Fruit fly (Drosophila melanogaster): Measurements from ENCODE around the gene CG11722.

CG11722 gene

DNA sequence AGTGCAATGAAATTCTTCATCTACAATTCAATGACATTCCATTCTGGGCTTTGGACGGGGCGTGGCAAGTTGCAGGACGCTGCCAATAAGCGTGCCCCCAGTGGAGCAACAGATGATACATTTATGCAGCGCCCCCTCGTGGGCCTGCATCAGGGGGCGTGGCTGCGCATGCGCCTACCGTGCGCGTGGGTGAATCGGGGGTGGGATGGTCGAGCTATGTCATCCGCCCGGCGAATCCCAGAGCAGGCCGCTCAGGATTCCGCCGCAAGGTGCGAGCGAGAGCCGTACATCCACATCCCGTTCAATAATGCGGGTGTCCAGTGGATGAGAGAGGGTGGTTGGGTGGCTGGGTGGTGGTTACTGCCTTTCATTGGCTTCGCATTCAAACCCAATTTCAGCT lies 24.9 kb upstream of the CG11722 start:
- TF ChIP-seq amos (GFP tag; IDR thresholded peaks at IDR 0.05; ENCODE audit: partially characterized antibody) (no peak), CG3281 (GFP tag; optimal IDR thresholded peaks at IDR 0.05) (no peak), lab (GFP tag; optimal IDR thresholded peaks at IDR 0.05) (no peak), CG8478 (optimal IDR thresholded peaks at IDR 0.05) (no peak), CG2875 (GFP tag; optimal IDR thresholded peaks at IDR 0.05) (no peak), ase (GFP tag; IDR thresholded peaks at IDR 0.05) (no peak), Nf-YB (GFP tag; optimal IDR thresholded peaks at IDR 0.05) (peak; percentile 96), Kr (GFP tag; optimal IDR thresholded peaks at IDR 0.05) (no peak), ato (GFP tag; IDR thresholded peaks at IDR 0.05; ENCODE audit: partially characterized antibody) (no peak), seq (GFP tag; IDR thresholded peaks at IDR 0.05) (peak; percentile 46; the same call in 1 of the 2 replicates), CG16813 (GFP tag; IDR thresholded peaks at IDR 0.05; ENCODE audit: partially characterized antibody) (0 out of 3 replicates have a peak, but pooled peaks have one; percentile 16), CG1529 (GFP tag; optimal IDR thresholded peaks at IDR 0.05) (no peak), onecut (GFP tag; IDR thresholded peaks at IDR 0.05) (peak; percentile 39; the same call in 1 of the 2 replicates), Ada2b (GFP tag; IDR thresholded peaks at IDR 0.05) (no peak), jing (GFP tag; optimal IDR thresholded peaks at IDR 0.05) (no peak), Hand (GFP tag; optimal IDR thresholded peaks at IDR 0.05) (no peak), grn (GFP tag; optimal IDR thresholded peaks at IDR 0.05) (no peak), slou (GFP tag; optimal IDR thresholded peaks at IDR 0.05) (no peak), dimm (GFP tag; IDR thresholded peaks at IDR 0.05) (0 out of 2 replicates have a peak, but pooled peaks have one; percentile 12), Sry-β (GFP tag; optimal IDR thresholded peaks at IDR 0.05) (no peak), CG15696 (tag; optimal IDR thresholded peaks at IDR 0.05) (no peak), CkIIα-i1 (GFP tag; IDR thresholded peaks at IDR 0.05) (no peak), dan (GFP tag; IDR thresholded peaks at IDR 0.05) (0 out of 2 replicates have a peak, but pooled peaks have one; percentile 18), Side (GFP tag; optimal IDR thresholded peaks at IDR 0.05) (no peak), scrt (GFP tag; optimal IDR thresholded peaks at IDR 0.05) (peak; percentile 95), CG32532 (GFP tag; IDR thresholded peaks at IDR 0.05) (0 out of 2 replicates have a peak, but pooled peaks have one; percentile 25), chinmo (GFP tag; IDR thresholded peaks at IDR 0.05; ENCODE audit: partially characterized antibody) (peak; percentile 63; the same call in 1 of the 4 replicates), nerfin-1 (tag; optimal IDR thresholded peaks at IDR 0.05) (peak; percentile 79), CG1832 (GFP tag; optimal IDR thresholded peaks at IDR 0.05) (peak; percentile 32), Mad (GFP tag; optimal IDR thresholded peaks at IDR 0.05) (no peak), CG4854 (GFP tag; optimal IDR thresholded peaks at IDR 0.05) (no peak), ewg (GFP tag; optimal IDR thresholded peaks at IDR 0.05) (peak; percentile 95), Deaf1 (tag; optimal IDR thresholded peaks at IDR 0.05) (no peak), Meics (GFP tag; optimal IDR thresholded peaks at IDR 0.05) (no peak), CG11696 (GFP tag; IDR thresholded peaks at IDR 0.05) (no peak), so (GFP tag; IDR thresholded peaks at IDR 0.05) (no peak), Dref (GFP tag; IDR thresholded peaks at IDR 0.05) (0 out of 2 replicates have a peak, but pooled peaks have one; percentile 1), NFAT (GFP tag; IDR thresholded peaks at IDR 0.05) (no peak), Nf-YC (tag; optimal IDR thresholded peaks at IDR 0.05) (peak; percentile 97), CG11504 (tag; optimal IDR thresholded peaks at IDR 0.05) (no peak)

DNA sequence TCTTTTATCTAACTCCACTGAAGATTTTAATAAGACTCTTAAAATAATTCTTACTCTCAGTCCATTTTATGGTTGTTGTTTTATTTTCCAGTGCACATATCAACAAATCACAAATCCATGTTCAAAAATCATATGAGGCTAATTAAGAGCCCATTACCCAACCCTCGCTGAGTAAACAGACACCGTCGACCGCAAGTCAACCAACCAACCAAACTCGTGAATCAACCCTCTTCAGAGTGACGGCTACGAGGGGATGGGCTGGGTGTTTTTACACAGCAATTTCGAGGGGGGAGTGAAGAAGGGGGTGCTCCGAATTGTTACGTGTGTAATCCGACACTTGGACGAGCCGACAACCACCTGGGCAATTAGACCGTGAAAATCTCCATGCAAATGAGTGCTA lies 23.4 kb upstream of the CG11722 start:
- TF ChIP-seq Nf-YB (GFP tag; optimal IDR thresholded peaks at IDR 0.05) (peak; percentile 42), CkIIα-i1 (GFP tag; IDR thresholded peaks at IDR 0.05) (no peak), CG18476 (GFP tag; optimal IDR thresholded peaks at IDR 0.05) (peak; percentile 90), Nf-YC (tag; optimal IDR thresholded peaks at IDR 0.05) (peak; percentile 61), Ets65A (GFP tag) (no peak), gem (tag; optimal IDR thresholded peaks at IDR 0.05) (peak; percentile 23), pros (GFP tag; optimal IDR thresholded peaks at IDR 0.05) (peak; percentile 28), sens (GFP tag) (peak; percentile 56)

Measured in whole organism, embryonic.